Worm (Caenorhabditis elegans) whole organism, late embryonic: ENCODE results near the gene sri-51.
"Not testable (repeated sequence)": the region's sequence is repeated elsewhere in the genome, so short reads cannot be mapped to it uniquely, and the experiment has no call there.

Source experiments
- F13H6.1 ChIP-seq: sonication (generic microtip); optimal IDR thresholded peaks from 2 replicates; lab custom pipeline; 2016; ENCODE audit warnings: missing genetic modification characterization, missing compliant biosample characterization
- K09A11.1 ChIP-seq: sonication (generic microtip); optimal IDR thresholded peaks from 2 replicates; lab custom pipeline; 2017; ENCODE audit warnings: antibody characterized with exemption, mild to moderate bottlenecking, missing genetic modification characterization, missing compliant biosample characterization; ENCODE audit not compliant: insufficient read depth
- T23F11.4 ChIP-seq: fragments of 200-800 bp; sonication (Bioruptor generic); optimal IDR thresholded peaks from 2 replicates; lab custom pipeline; 2018; ENCODE audit warnings: mild to moderate bottlenecking, missing genetic modification characterization, missing compliant biosample characterization
- ahr-1 ChIP-seq: sonication (generic microtip); optimal IDR thresholded peaks from 2 replicates; lab custom pipeline; 2016; ENCODE audit warnings: missing genetic modification characterization, missing compliant biosample characterization
- ceh-18 ChIP-seq: sonication (generic microtip); optimal IDR thresholded peaks from 2 replicates; lab custom pipeline; 2016; ENCODE audit warnings: missing genetic modification characterization, missing compliant biosample characterization
- ceh-22 ChIP-seq: sonication (generic microtip); optimal IDR thresholded peaks from 2 replicates; lab custom pipeline; 2017; ENCODE audit warnings: missing biosample characterization, missing genetic modification characterization
- ceh-24 ChIP-seq: sonication (generic microtip); optimal IDR thresholded peaks from 2 replicates; lab custom pipeline; 2016; ENCODE audit warnings: mild to moderate bottlenecking, missing genetic modification characterization, missing compliant biosample characterization
- ceh-30 ChIP-seq: fragments of 150-350 bp; optimal IDR thresholded peaks from 2 replicates; lab custom pipeline; 2014; ENCODE audit warnings: missing biosample characterization, missing genetic modification characterization
- ceh-45 ChIP-seq: fragments of 200-800 bp; sonication (Bioruptor generic); IDR thresholded peaks from 2 replicates; pipeline ENCODE4 v1.3.6; 2022; ENCODE audit warnings: missing genetic modification reagents, missing genetic modification characterization, missing compliant biosample characterization
- ceh-48 ChIP-seq: sonication (generic microtip); optimal IDR thresholded peaks from 2 replicates; lab custom pipeline; 2016; ENCODE audit warnings: missing genetic modification characterization, inconsistent platforms, missing compliant biosample characterization
- ceh-6 ChIP-seq: fragments of 200-800 bp; sonication (Bioruptor generic); optimal IDR thresholded peaks from 2 replicates; lab custom pipeline; 2018; ENCODE audit warnings: mild to moderate bottlenecking, missing genetic modification characterization, missing compliant biosample characterization
- dmd-4 ChIP-seq: sonication (generic microtip); optimal IDR thresholded peaks from 2 replicates; lab custom pipeline; 2016; ENCODE audit warnings: borderline replicate concordance, missing genetic modification characterization, missing compliant biosample characterization
- dve-1 ChIP-seq: sonication (generic microtip); optimal IDR thresholded peaks from 2 replicates; lab custom pipeline; 2017; ENCODE audit warnings: antibody characterized with exemption, mild to moderate bottlenecking, missing genetic modification characterization, missing compliant biosample characterization
- elt-2 ChIP-seq: sonication (generic microtip); optimal IDR thresholded peaks from 2 replicates; lab custom pipeline; 2016; ENCODE audit warnings: missing genetic modification reagents, missing genetic modification characterization, missing compliant biosample characterization
- ets-4 ChIP-seq: sonication (generic microtip); optimal IDR thresholded peaks from 2 replicates; lab custom pipeline; 2016; ENCODE audit warnings: missing genetic modification characterization, missing compliant biosample characterization
- eyg-1 ChIP-seq: sonication (generic microtip); optimal IDR thresholded peaks from 2 replicates; lab custom pipeline; 2016; ENCODE audit warnings: missing genotype, missing genetic modification characterization, missing compliant biosample characterization
- fax-1 ChIP-seq: sonication (generic microtip); optimal IDR thresholded peaks from 2 replicates; lab custom pipeline; 2016; ENCODE audit warnings: missing genotype, missing genetic modification characterization, missing compliant biosample characterization
- fkh-10 ChIP-seq: fragments of 150-350 bp; optimal IDR thresholded peaks from 2 replicates; lab custom pipeline; 2014; ENCODE audit warnings: missing biosample characterization, missing genetic modification reagents, missing genetic modification characterization
- gmeb-2 ChIP-seq: sonication (generic microtip); optimal IDR thresholded peaks from 2 replicates; lab custom pipeline; 2016; ENCODE audit warnings: missing genetic modification characterization, inconsistent platforms, missing compliant biosample characterization
- hlh-15 ChIP-seq: sonication (generic microtip); optimal IDR thresholded peaks from 2 replicates; lab custom pipeline; 2016; ENCODE audit warnings: missing genetic modification characterization, missing compliant biosample characterization
- hlh-6 ChIP-seq: sonication (generic microtip); optimal IDR thresholded peaks from 2 replicates; lab custom pipeline; 2016; ENCODE audit warnings: missing genotype, missing genetic modification characterization, missing compliant biosample characterization
- madf-2 ChIP-seq: sonication (generic microtip); optimal IDR thresholded peaks from 2 replicates; lab custom pipeline; 2017; ENCODE audit warnings: missing genetic modification characterization, missing compliant biosample characterization
- nfya-1 ChIP-seq: sonication (generic microtip); optimal IDR thresholded peaks from 2 replicates; lab custom pipeline; 2017; ENCODE audit warnings: missing genetic modification characterization, mild to moderate bottlenecking, missing compliant biosample characterization, antibody characterized with exemption, moderate library complexity
- nhr-11 ChIP-seq: fragments of 150-350 bp; optimal IDR thresholded peaks from 2 replicates; lab custom pipeline; 2014; ENCODE audit warnings: missing biosample characterization, missing genetic modification characterization
- npax-4 ChIP-seq: sonication (generic microtip); optimal IDR thresholded peaks from 2 replicates; lab custom pipeline; 2016; ENCODE audit warnings: missing genetic modification characterization, missing compliant biosample characterization
- odd-2 ChIP-seq: sonication (generic microtip); optimal IDR thresholded peaks from 2 replicates; lab custom pipeline; 2017; ENCODE audit warnings: antibody characterized with exemption, mild to moderate bottlenecking, missing genetic modification characterization, missing compliant biosample characterization
- pat-9 ChIP-seq: fragments of 200-800 bp; sonication (Bioruptor generic); optimal IDR thresholded peaks from 2 replicates; lab custom pipeline; 2018; ENCODE audit warnings: mild to moderate bottlenecking, missing genetic modification characterization, moderate library complexity, missing compliant biosample characterization
- pax-1 ChIP-seq: fragments of 150-350 bp; optimal IDR thresholded peaks from 2 replicates; lab custom pipeline; 2014; ENCODE audit warnings: missing biosample characterization, missing genetic modification characterization
- pha-2 ChIP-seq: sonication (generic microtip); optimal IDR thresholded peaks from 2 replicates; lab custom pipeline; 2017; ENCODE audit warnings: mild to moderate bottlenecking, missing genetic modification characterization, missing compliant biosample characterization
- pha-4 ChIP-seq: fragments of 150-350 bp; optimal IDR thresholded peaks from 2 replicates; lab custom pipeline; 2018; ENCODE audit warnings: missing biosample characterization, missing genetic modification reagents, missing genetic modification characterization
- pqm-1 ChIP-seq: sonication (generic microtip); optimal IDR thresholded peaks from 2 replicates; lab custom pipeline; 2016; ENCODE audit warnings: missing genetic modification characterization, missing compliant biosample characterization
- sdc-2 ChIP-seq: sonication (generic microtip); optimal IDR thresholded peaks from 2 replicates; lab custom pipeline; 2016; ENCODE audit warnings: missing genotype, missing genetic modification characterization, missing compliant biosample characterization
- sox-2 ChIP-seq: fragments of 200-800 bp; sonication (Bioruptor generic); IDR thresholded peaks from 2 replicates; pipeline ENCODE4 v1.3.6; 2022; ENCODE audit warnings: missing genetic modification reagents, missing genetic modification characterization, missing compliant biosample characterization
- tbx-7 ChIP-seq: sonication (generic microtip); optimal IDR thresholded peaks from 2 replicates; lab custom pipeline; 2016; ENCODE audit warnings: missing genotype, missing genetic modification characterization, missing compliant biosample characterization
- ttx-3 ChIP-seq: sonication (generic microtip); optimal IDR thresholded peaks from 2 replicates; lab custom pipeline; 2016; ENCODE audit warnings: missing genetic modification reagents, missing genetic modification characterization, missing compliant biosample characterization
- unc-42 ChIP-seq: sonication (generic microtip); optimal IDR thresholded peaks from 2 replicates; lab custom pipeline; 2016; ENCODE audit warnings: missing genotype, missing genetic modification characterization, missing compliant biosample characterization
- unc-55 ChIP-seq: sonication (generic microtip); optimal IDR thresholded peaks from 2 replicates; lab custom pipeline; 2017; ENCODE audit warnings: missing biosample characterization, missing genetic modification reagents, missing genetic modification characterization
- unc-86 ChIP-seq: sonication (generic microtip); optimal IDR thresholded peaks from 2 replicates; lab custom pipeline; 2016; ENCODE audit warnings: missing genetic modification characterization, missing compliant biosample characterization

sri-51 gene

ce11 chrII:3206423-3206989 is 7.6 kb upstream of the sri-51 start, which contains the start of the genes ZC239.20 and ZC239.21:
ZC239.20 (minus strand) TSS chrII:3206523.
ZC239.21 (plus strand) TSS chrII:3206939.
- TF ChIP-seq pha-2 (no peak), sdc-2 (tag; lab: Kevin White, UChicago) (no peak), hlh-6 (tag; lab: Kevin White, UChicago) (no peak), dmd-4 (no peak), T23F11.4 (GFP tag; lab: Kevin White, UChicago) (no peak), eyg-1 (tag; lab: Kevin White, UChicago) (no peak), madf-2 (no peak), ceh-18 (tag; lab: Kevin White, UChicago) (no peak), fkh-10 (GFP tag; lab: Kevin White, UChicago) (no peak), pha-4 (tag; lab: Kevin White, UChicago) (no peak), ceh-24 (no peak), pqm-1 (no peak), nfya-1 (tag; lab: Kevin White, UChicago) (no peak), unc-55 (no peak)

- TF ChIP-seq tbx-7 (tag; lab: Kevin White, UChicago): no peak
Observed at ce11 chrII:3203415-3203814, 4.5 kb upstream of the sri-51 start, which contains the start of gene sri-50. sri-50 (plus strand) TSS chrII:3203715.

ce11 chrII:3202519-3202918 is 3.6 kb upstream of the sri-51 start, which contains the start of gene sri-53:
sri-53 (minus strand) TSS chrII:3202619.
- TF ChIP-seq F13H6.1 (tag; lab: Kevin White, UChicago) (no peak), nhr-11 (tag; lab: Kevin White, UChicago) (no peak), ceh-48 (tag; lab: Kevin White, UChicago) (no peak), tbx-7 (tag; lab: Kevin White, UChicago) (no peak), ceh-45 (GFP tag; lab: Robert Waterston, UW) (no peak), fax-1 (tag; lab: Kevin White, UChicago) (no peak), unc-42 (tag; lab: Kevin White, UChicago) (no peak), ttx-3 (no peak), pqm-1 (no peak), odd-2 (tag; lab: Kevin White, UChicago) (no peak), ceh-6 (no peak), gmeb-2 (tag; lab: Kevin White, UChicago) (no peak), K09A11.1 (no peak), sox-2 (GFP tag; lab: Robert Waterston, UW) (no peak), pat-9 (tag; lab: Kevin White, UChicago) (no peak), ahr-1 (tag; lab: Kevin White, UChicago) (no peak), ceh-22 (no peak), hlh-15 (tag; lab: Kevin White, UChicago) (no peak), pax-1 (tag; lab: Kevin White, UChicago) (no peak), pha-4 (tag; lab: Kevin White, UChicago) (no peak)

ce11 chrII:3201242-3201641 is 2.3 kb upstream of the sri-51 start, which contains the start of gene sri-48:
sri-48 (minus strand) TSS chrII:3201342.
- TF ChIP-seq fax-1 (tag; lab: Kevin White, UChicago); ceh-30; ets-4: not testable (repeated sequence)
- TF ChIP-seq, all 69 proteins: peak for 0; not testable (repeated sequence) for 69

- TF ChIP-seq unc-86 (tag; lab: Kevin White, UChicago) (no peak), npax-4 (tag; lab: Kevin White, UChicago) (no peak), dve-1 (no peak), elt-2 (tag; lab: Kevin White, UChicago) (no peak), gmeb-2 (tag; lab: Kevin White, UChicago) (no peak), nfya-1 (tag; lab: Kevin White, UChicago) (no peak)
- TF ChIP-seq, all 69 proteins: peak for 0
Observed at ce11 chrII:3196966-3197365, 1.9 kb downstream of the sri-51 start, which contains the start of gene gcy-15. gcy-15 (minus strand) TSS chrII:3197066.
